Fruit fly (Drosophila melanogaster): ENCODE data around the gene CG31365.

CG31365 gene

dm6 chr3R:23110724-23111123, 15.5 kb downstream of the CG31365 start:
- TF ChIP-seq Vsx2 (GFP tag; optimal IDR thresholded peaks at IDR 0.05; ENCODE audit: partially characterized antibody) (no peak), Jra (GFP tag; optimal IDR thresholded peaks at IDR 0.05) (no peak), ey (GFP tag; optimal IDR thresholded peaks at IDR 0.05) (no peak), tai (GFP tag; optimal IDR thresholded peaks at IDR 0.05) (no peak), Hr83 (GFP tag; optimal IDR thresholded peaks at IDR 0.05; ENCODE audit: poor library complexity, severe bottlenecking) (no peak)

dm6 chr3R:23099233-23099632, 27.0 kb downstream of the CG31365 start, which contains the start of gene CG6738:
TSS of gene CG6738 (plus strand) at chr3R:23099533.
- TF ChIP-seq Hnf4 (GFP tag; optimal IDR thresholded peaks at IDR 0.05) = no peak
- TF ChIP-seq psq (GFP tag; optimal IDR thresholded peaks at IDR 0.05) = no peak
- no peak for TF ChIP-seq dsf (GFP tag; optimal IDR thresholded peaks at IDR 0.05; ENCODE audit: borderline replicate concordance)
- no peak for TF ChIP-seq pan (optimal IDR thresholded peaks at IDR 0.05)
- no peak for TF ChIP-seq Myc (optimal IDR thresholded peaks at IDR 0.05)
- TF ChIP-seq N (GFP tag; optimal IDR thresholded peaks at IDR 0.05) = no peak
- TF ChIP-seq usp (GFP tag; optimal IDR thresholded peaks at IDR 0.05) = no peak
- no peak for TF ChIP-seq Hr78 (GFP tag; optimal IDR thresholded peaks at IDR 0.05)
- TF ChIP-seq br (GFP tag; optimal IDR thresholded peaks at IDR 0.05) = no peak
- no peak for TF ChIP-seq fru (GFP tag; optimal IDR thresholded peaks at IDR 0.05)
- no peak for TF ChIP-seq Dfd (GFP tag; optimal IDR thresholded peaks at IDR 0.05)
- TF ChIP-seq Sp1 (GFP tag; optimal IDR thresholded peaks at IDR 0.05) = no peak
- TF ChIP-seq Vsx2 (GFP tag; optimal IDR thresholded peaks at IDR 0.05; ENCODE audit: partially characterized antibody) = no peak
- TF ChIP-seq sage (GFP tag; optimal IDR thresholded peaks at IDR 0.05) = no peak
- no peak for TF ChIP-seq Dif (GFP tag; optimal IDR thresholded peaks at IDR 0.05; ENCODE audit: partially characterized antibody)
- no peak for TF ChIP-seq ey (GFP tag; optimal IDR thresholded peaks at IDR 0.05)
- TF ChIP-seq Jra (GFP tag; optimal IDR thresholded peaks at IDR 0.05) = no peak
- no peak for TF ChIP-seq CG9705 (GFP tag; optimal IDR thresholded peaks at IDR 0.05)

dm6 chr3R:23097197-23097809, 28.9 kb downstream of the CG31365 start, which contains the start of gene CG6733:
TSS of gene CG6733 (plus strand) at chr3R:23097728.
- TF ChIP-seq Rel (GFP tag; optimal IDR thresholded peaks at IDR 0.05) = no peak
- peak; percentile 26 for TF ChIP-seq Rel (tag; optimal IDR thresholded peaks at IDR 0.05)
- TF ChIP-seq Abd-B (GFP tag; optimal IDR thresholded peaks at IDR 0.05) = no peak

- TF ChIP-seq Dif (GFP tag; optimal IDR thresholded peaks at IDR 0.05; ENCODE audit: partially characterized antibody) (no peak), Hr78 (GFP tag; optimal IDR thresholded peaks at IDR 0.05) (no peak), sv (GFP tag; optimal IDR thresholded peaks at IDR 0.05) (no peak), OdsH (GFP tag; optimal IDR thresholded peaks at IDR 0.05) (no peak), tai (GFP tag; optimal IDR thresholded peaks at IDR 0.05) (no peak)
Observed at dm6 chr3R:23095346-23095745, 30.9 kb downstream of the CG31365 start, which contains the start of gene CG17109. TSS of gene CG17109 (plus strand) at chr3R:23095690.

dm6 chr3R:23091586-23092228, 34.5 kb downstream of the CG31365 start, which contains the start of the genes CG17110 and CG6726:
TSS of gene CG17110 (plus strand) at chr3R:23091724.
TSS of gene CG6726 (plus strand) at chr3R:23091724.
- TF ChIP-seq Myc (optimal IDR thresholded peaks at IDR 0.05) = peak; percentile 26
- TF ChIP-seq Mio (GFP tag; optimal IDR thresholded peaks at IDR 0.05) = no peak
- no peak for TF ChIP-seq Hnf4 (GFP tag; optimal IDR thresholded peaks at IDR 0.05)
- TF ChIP-seq sage (GFP tag; optimal IDR thresholded peaks at IDR 0.05) = no peak
- TF ChIP-seq brk (GFP tag; optimal IDR thresholded peaks at IDR 0.05) = no peak
- TF ChIP-seq Abd-B (GFP tag; optimal IDR thresholded peaks at IDR 0.05) = no peak
- no peak for TF ChIP-seq jim (GFP tag; optimal IDR thresholded peaks at IDR 0.05)
- no peak for TF ChIP-seq Dfd (GFP tag; optimal IDR thresholded peaks at IDR 0.05)
- peak; percentile 26 for TF ChIP-seq rgr (GFP tag; optimal IDR thresholded peaks at IDR 0.05)
- no peak for TF ChIP-seq N (GFP tag; optimal IDR thresholded peaks at IDR 0.05)
- TF ChIP-seq Hr83 (GFP tag; optimal IDR thresholded peaks at IDR 0.05; ENCODE audit: poor library complexity, severe bottlenecking) = peak; percentile 8
- no peak for TF ChIP-seq OdsH (GFP tag; optimal IDR thresholded peaks at IDR 0.05)
- TF ChIP-seq GATAd (GFP tag; optimal IDR thresholded peaks at IDR 0.05) = no peak
- no peak for TF ChIP-seq foxo (GFP tag; optimal IDR thresholded peaks at IDR 0.05)
- peak; percentile 84 for TF ChIP-seq Vsx2 (GFP tag; optimal IDR thresholded peaks at IDR 0.05; ENCODE audit: partially characterized antibody)
